Fruit fly (Drosophila melanogaster): Measurements from ENCODE around the gene CG6761.

The CG6761 gene

DNA sequence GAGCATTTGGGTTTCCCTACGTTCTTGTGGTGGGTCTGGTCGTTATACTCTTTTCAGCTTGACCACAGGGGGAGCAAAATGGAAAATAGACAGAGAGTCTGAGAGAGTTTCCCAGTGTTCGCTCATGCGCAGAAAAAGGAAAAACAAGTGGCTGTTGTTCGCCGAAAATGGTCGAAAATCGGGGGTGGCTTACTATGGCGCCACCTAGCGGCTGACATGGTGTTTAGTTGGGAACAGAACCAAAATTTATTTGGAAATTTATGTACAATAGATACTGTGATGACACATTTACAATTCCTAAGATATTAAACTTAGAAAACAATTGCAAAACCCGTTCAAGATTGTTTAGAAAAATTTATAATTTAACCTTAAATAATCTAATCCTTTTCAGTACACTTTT lies 48.2 kb upstream of the CG6761 start (continued):
- no peak for TF ChIP-seq Sry-δ (GFP tag; optimal IDR thresholded peaks at IDR 0.05)
- TF ChIP-seq bowl (GFP tag; IDR thresholded peaks at IDR 0.05) = no peak
- TF ChIP-seq Myb (GFP tag; optimal IDR thresholded peaks at IDR 0.05) = peak; percentile 5
- TF ChIP-seq CG6175 (GFP tag; IDR thresholded peaks at IDR 0.05) = no peak
- peak; percentile 48 for TF ChIP-seq Med (GFP tag)
- peak; percentile 17 for TF ChIP-seq abd-A (tag; optimal IDR thresholded peaks at IDR 0.05)
- TF ChIP-seq prd (optimal IDR thresholded peaks at IDR 0.05) = no peak
- 0 out of 3 replicates have a peak, but pooled peaks have one; percentile 4 for TF ChIP-seq prd (GFP tag; IDR thresholded peaks at IDR 0.05)
- no peak for TF ChIP-seq CG1603 (tag; optimal IDR thresholded peaks at IDR 0.05)
- TF ChIP-seq CG4707 (GFP tag; optimal IDR thresholded peaks at IDR 0.05) = no peak
- no peak for TF ChIP-seq vvl (GFP tag; IDR thresholded peaks at IDR 0.05)
- TF ChIP-seq knrl (GFP tag; IDR thresholded peaks at IDR 0.05; ENCODE audit: partially characterized antibody) = 0 out of 3 replicates have a peak, but pooled peaks have one; percentile 30
- peak; percentile 25; the same call in 1 of the 2 replicates for TF ChIP-seq ttk (GFP tag; IDR thresholded peaks at IDR 0.05)
- no peak for TF ChIP-seq jumu (GFP tag; optimal IDR thresholded peaks at IDR 0.05)
- no peak for TF ChIP-seq BEAF-32 (GFP tag; optimal IDR thresholded peaks at IDR 0.05)
- TF ChIP-seq CG32772 (GFP tag; IDR thresholded peaks at IDR 0.05) = 0 out of 2 replicates have a peak, but pooled peaks have one; percentile 9
- no peak for TF ChIP-seq Mad (GFP tag; optimal IDR thresholded peaks at IDR 0.05)
- no peak for TF ChIP-seq bsh (GFP tag; optimal IDR thresholded peaks at IDR 0.05)
- TF ChIP-seq croc (GFP tag; conservative IDR thresholded peaks at IDR 0.05) = no peak
- no peak for TF ChIP-seq jigr1 (GFP tag; IDR thresholded peaks at IDR 0.05)
- TF ChIP-seq slbo (GFP tag; IDR thresholded peaks at IDR 0.05) = peak; percentile 36; the same call in 1 of the 2 replicates
- TF ChIP-seq klu (GFP tag; IDR thresholded peaks at IDR 0.05) = no peak
- 0 out of 2 replicates have a peak, but pooled peaks have one; percentile 22 for TF ChIP-seq CG42726 (GFP tag; IDR thresholded peaks at IDR 0.05; ENCODE audit: partially characterized antibody)
- TF ChIP-seq Bdp1 (GFP tag; optimal IDR thresholded peaks at IDR 0.05) = no peak
- TF ChIP-seq nerfin-1 (tag; optimal IDR thresholded peaks at IDR 0.05) = no peak
- no peak for TF ChIP-seq Hand (GFP tag; optimal IDR thresholded peaks at IDR 0.05)
- no peak for TF ChIP-seq Mes4 (GFP tag; optimal IDR thresholded peaks at IDR 0.05)
- TF ChIP-seq CG18262 (tag; optimal IDR thresholded peaks at IDR 0.05) = no peak
- TF ChIP-seq trh (GFP tag; optimal IDR thresholded peaks at IDR 0.05) = no peak
- 0 out of 2 replicates have a peak, but pooled peaks have one; percentile 13 for TF ChIP-seq H2.0 (GFP tag; IDR thresholded peaks at IDR 0.05)
- no peak for TF ChIP-seq Oli (tag; optimal IDR thresholded peaks at IDR 0.05)
- TF ChIP-seq Asciz (GFP tag; optimal IDR thresholded peaks at IDR 0.05) = no peak
- no peak for TF ChIP-seq CG13287 (GFP tag; IDR thresholded peaks at IDR 0.05; ENCODE audit: partially characterized antibody)
- peak; percentile 97 for TF ChIP-seq ewg (GFP tag; optimal IDR thresholded peaks at IDR 0.05)
- TF ChIP-seq cg (GFP tag; optimal IDR thresholded peaks at IDR 0.05) = no peak
- 0 out of 2 replicates have a peak, but pooled peaks have one; percentile 24 for TF ChIP-seq Ptx1 (GFP tag; IDR thresholded peaks at IDR 0.05)
- TF ChIP-seq CG7372 (GFP tag; IDR thresholded peaks at IDR 0.05) = no peak
- TF ChIP-seq gcm (GFP tag; optimal IDR thresholded peaks at IDR 0.05) = no peak
- TF ChIP-seq eve (GFP tag; optimal IDR thresholded peaks at IDR 0.05) = no peak
- TF ChIP-seq p53 (GFP tag; optimal IDR thresholded peaks at IDR 0.05) = no peak
- peak; percentile 91 for TF ChIP-seq CTCF (GFP tag; optimal IDR thresholded peaks at IDR 0.05)
- no peak for TF ChIP-seq ken (GFP tag; IDR thresholded peaks at IDR 0.05)
- no peak for TF ChIP-seq gt (GFP tag; IDR thresholded peaks at IDR 0.05)

DNA sequence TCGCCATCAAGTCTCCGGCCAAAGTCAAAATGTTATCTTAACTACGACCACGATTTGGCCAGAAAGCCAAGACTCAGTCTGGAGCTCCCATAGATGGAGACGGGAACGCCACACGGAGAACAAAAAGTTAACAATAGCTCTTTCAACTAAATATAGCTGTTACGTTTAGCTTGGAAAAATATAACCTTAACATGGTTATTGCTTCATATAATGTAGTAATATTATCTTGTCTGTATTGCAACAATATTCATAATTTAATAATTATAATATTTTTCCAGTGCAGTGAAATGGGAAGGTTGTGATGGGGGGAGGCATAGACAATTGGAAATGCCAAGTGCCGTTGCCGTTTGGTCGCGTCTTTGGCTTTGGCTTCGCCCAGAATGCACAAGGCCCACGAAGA lies 42.0 kb upstream of the CG6761 start:
- no peak for TF ChIP-seq CG17829 (tag; optimal IDR thresholded peaks at IDR 0.05)
- TF ChIP-seq Blimp-1 (GFP tag; optimal IDR thresholded peaks at IDR 0.05) = peak; percentile 11
- peak; percentile 8 to 9 for TF ChIP-seq bsh (GFP tag; optimal IDR thresholded peaks at IDR 0.05)
- no peak for TF ChIP-seq CG13775 (GFP tag; optimal IDR thresholded peaks at IDR 0.05)
- peak; percentile 66 for TF ChIP-seq sens (GFP tag)
- no peak for TF ChIP-seq oc (tag; optimal IDR thresholded peaks at IDR 0.05)
- TF ChIP-seq Drgx (GFP tag; IDR thresholded peaks at IDR 0.05) = peak; percentile 79
- TF ChIP-seq CG2712 (tag; optimal IDR thresholded peaks at IDR 0.05) = peak; percentile 31
